Fruit fly (Drosophila melanogaster): ENCODE data around the gene jub.
A peak's percentile ranks its signal among the peaks of the same experiment; 100 is the strongest.

Gene jub

DNA sequence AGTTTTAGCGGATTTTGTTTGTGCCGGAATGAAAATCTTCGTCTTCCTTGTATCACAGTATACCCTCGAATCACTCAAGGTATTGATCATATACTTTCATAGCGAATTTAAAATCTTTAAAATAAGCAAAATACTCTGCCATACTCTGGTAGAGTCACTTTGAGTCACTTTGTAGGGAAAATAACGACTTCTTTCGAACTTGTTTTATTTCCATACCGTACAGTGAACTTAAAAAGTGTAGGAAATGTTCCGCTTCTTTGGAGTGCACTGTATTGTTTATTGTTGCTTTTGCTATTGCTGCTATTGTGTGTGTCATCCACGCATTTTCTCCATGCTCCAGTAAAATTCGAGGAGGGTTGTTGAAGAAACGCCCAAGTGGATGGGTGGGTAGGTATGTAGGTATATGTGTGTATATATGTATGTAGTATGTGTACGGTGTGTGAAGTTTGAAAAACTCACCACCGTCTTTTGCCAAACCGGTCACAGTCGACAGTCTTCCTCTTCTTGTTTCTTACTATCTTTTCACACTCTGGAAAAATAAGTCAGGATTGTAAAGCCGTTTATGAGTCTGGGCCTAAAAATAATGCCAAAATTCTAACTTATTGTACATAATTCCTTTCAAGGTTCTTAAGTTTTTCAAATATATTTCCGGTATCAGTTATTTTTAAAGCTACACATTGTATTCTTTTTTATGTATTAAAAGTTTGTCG lies 41.0 kb downstream of the jub start (continued):
- TF ChIP-seq CG8765 (GFP tag; IDR thresholded peaks at IDR 0.05) (no peak), CG34224 (GFP tag; IDR thresholded peaks at IDR 0.05; ENCODE audit: partially characterized antibody) (no peak), p53 (GFP tag; optimal IDR thresholded peaks at IDR 0.05) (no peak), sug (tag; optimal IDR thresholded peaks at IDR 0.05) (peak; percentile 20), CG11723 (GFP tag; optimal IDR thresholded peaks at IDR 0.05) (peak; percentile 7), zen (tag; optimal IDR thresholded peaks at IDR 0.05) (no peak), Med (GFP tag) (peak; percentile 81), kay (GFP tag; optimal IDR thresholded peaks at IDR 0.05) (peak; percentile 34), Dek (tag; optimal IDR thresholded peaks at IDR 0.05) (no peak), Hr39 (optimal IDR thresholded peaks at IDR 0.05) (no peak)

DNA sequence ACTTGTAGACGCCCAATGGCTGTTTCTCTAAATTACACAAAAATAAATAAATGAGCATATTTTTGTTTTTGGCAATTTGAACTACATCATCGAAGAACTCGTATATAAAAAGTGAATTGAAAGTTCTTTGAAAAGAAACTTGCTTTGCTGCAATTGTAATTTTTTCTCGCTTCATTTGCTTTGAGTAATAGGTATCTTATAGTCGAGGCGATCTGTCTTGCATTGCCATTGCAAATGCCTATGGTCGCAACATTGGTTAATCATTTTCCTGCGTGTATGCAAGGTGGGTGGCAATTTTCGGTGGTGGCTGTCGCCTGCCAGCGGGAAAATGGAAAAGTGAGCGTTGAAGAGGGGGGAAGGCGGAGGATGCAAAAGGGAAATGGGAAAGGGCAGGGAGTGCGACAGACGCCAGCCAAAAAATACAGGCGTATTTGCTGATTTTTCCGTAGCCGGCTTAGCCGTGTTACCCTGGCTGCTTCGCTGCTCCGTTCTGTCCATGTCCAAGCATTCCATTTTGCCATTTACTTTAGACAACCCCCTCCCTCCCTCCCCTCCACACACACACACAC lies 42.8 kb downstream of the jub start:
- TF ChIP-seq CG5245 (GFP tag; optimal IDR thresholded peaks at IDR 0.05) (no peak), luna (GFP tag; optimal IDR thresholded peaks at IDR 0.05) (no peak), kni (GFP tag; optimal IDR thresholded peaks at IDR 0.05) (peak; percentile 16), phol (tag; optimal IDR thresholded peaks at IDR 0.05) (peak; percentile 24), nom (GFP tag; optimal IDR thresholded peaks at IDR 0.05) (no peak), H15 (GFP tag; IDR thresholded peaks at IDR 0.05) (no peak), Dbx (GFP tag; IDR thresholded peaks at IDR 0.05) (no peak), CG15073 (GFP tag; optimal IDR thresholded peaks at IDR 0.05) (no peak), CG2199 (GFP tag; IDR thresholded peaks at IDR 0.05) (no peak), usp (GFP tag; optimal IDR thresholded peaks at IDR 0.05) (no peak), Usf (GFP tag; optimal IDR thresholded peaks at IDR 0.05) (no peak), CG12236 (GFP tag; optimal IDR thresholded peaks at IDR 0.05) (no peak), GATAe (GFP tag; conservative IDR thresholded peaks at IDR 0.05) (no peak), Awh (GFP tag; IDR thresholded peaks at IDR 0.05) (no peak), ERR (GFP tag; optimal IDR thresholded peaks at IDR 0.05) (no peak), CG1647 (GFP tag; optimal IDR thresholded peaks at IDR 0.05) (no peak), Chrac-16 (GFP tag; optimal IDR thresholded peaks at IDR 0.05) (no peak), CG42726 (GFP tag; IDR thresholded peaks at IDR 0.05; ENCODE audit: partially characterized antibody) (no peak), CG4854 (GFP tag; optimal IDR thresholded peaks at IDR 0.05) (no peak), CG6654 (GFP tag; optimal IDR thresholded peaks at IDR 0.05) (no peak), CG31441 (GFP tag; IDR thresholded peaks at IDR 0.05) (peak; percentile 22; the same call in 1 of the 2 replicates), zen2 (GFP tag; IDR thresholded peaks at IDR 0.05; ENCODE audit: partially characterized antibody) (no peak), CG12769 (tag; optimal IDR thresholded peaks at IDR 0.05) (no peak), bowl (GFP tag; IDR thresholded peaks at IDR 0.05) (no peak), CG7786 (GFP tag; optimal IDR thresholded peaks at IDR 0.05) (no peak), CG14014 (GFP tag; IDR thresholded peaks at IDR 0.05) (no peak), CG8388 (GFP tag; optimal IDR thresholded peaks at IDR 0.05) (no peak), D19B (GFP tag; optimal IDR thresholded peaks at IDR 0.05) (peak; percentile 52), CG10959 (GFP tag; IDR thresholded peaks at IDR 0.05) (no peak), tin (GFP tag; optimal IDR thresholded peaks at IDR 0.05) (no peak), CG16813 (GFP tag; IDR thresholded peaks at IDR 0.05; ENCODE audit: partially characterized antibody) (0 out of 3 replicates have a peak, but pooled peaks have one; percentile 42), Sin3A (optimal IDR thresholded peaks at IDR 0.05) (no peak), CG12942 (GFP tag; optimal IDR thresholded peaks at IDR 0.05) (no peak), CG17912 (GFP tag; optimal IDR thresholded peaks at IDR 0.05) (no peak), da (GFP tag; optimal IDR thresholded peaks at IDR 0.05) (no peak), Hand (GFP tag; optimal IDR thresholded peaks at IDR 0.05) (no peak), wdn (GFP tag; IDR thresholded peaks at IDR 0.05) (no peak), CG14050 (GFP tag; IDR thresholded peaks at IDR 0.05) (no peak), zfh1 (GFP tag; IDR thresholded peaks at IDR 0.05) (0 out of 3 replicates have a peak, but pooled peaks have one; percentile 10), CG8359 (GFP tag; optimal IDR thresholded peaks at IDR 0.05; ENCODE audit: borderline replicate concordance) (no peak)

Measured in whole organism, embryonic.